Worm (Caenorhabditis elegans) whole organism, L4 larva: ENCODE measurements around the gene tbx-35.
A peak's percentile ranks its signal among the peaks of the same experiment; 100 is the strongest.

Source experiments
- D1046.2 ChIP-seq: fragments of 200-800 bp; sonication (Bioruptor generic); IDR thresholded peaks from 2 replicates; pipeline ENCODE4 v1.3.6; 2022; ENCODE audit warnings: missing genetic modification characterization, missing compliant biosample characterization
- F26F4.8 ChIP-seq: fragments of 200-800 bp; sonication (Bioruptor generic); conservative IDR thresholded peaks from 2 replicates; pipeline ENCODE4 v1.3.6; 2022; ENCODE audit warnings: missing genetic modification characterization, missing compliant biosample characterization
- Y105C5A.15 ChIP-seq: fragments of 200-800 bp; sonication (Bioruptor generic); IDR thresholded peaks from 2 replicates; pipeline ENCODE4 v1.3.6; 2022; ENCODE audit warnings: missing genetic modification characterization, missing compliant biosample characterization
- Y48G9A.11 ChIP-seq: fragments of 200-800 bp; sonication (Bioruptor generic); IDR thresholded peaks from 2 replicates; pipeline ENCODE4 v1.3.6; 2022; ENCODE audit warnings: missing genetic modification reagents, missing genetic modification characterization, missing compliant biosample characterization
- Y75B8A.6 ChIP-seq: fragments of 200-800 bp; sonication (Bioruptor generic); IDR thresholded peaks from 2 replicates; pipeline ENCODE4 v1.3.6; 2022; ENCODE audit warnings: missing genetic modification reagents, missing genetic modification characterization, missing compliant biosample characterization
- ama-1 ChIP-seq: fragments of 150-350 bp; optimal IDR thresholded peaks from 2 replicates; lab custom pipeline; 2014; ENCODE audit warnings: inconsistent platforms, mixed read lengths
- arid-1 ChIP-seq: fragments of 200-800 bp; sonication (Bioruptor generic); conservative IDR thresholded peaks from 2 replicates; pipeline ENCODE4 v1.3.6; 2022; ENCODE audit warnings: missing genetic modification reagents, missing genetic modification characterization, missing compliant biosample characterization
- ceh-28 ChIP-seq: fragments of 150-350 bp; optimal IDR thresholded peaks from 2 replicates; lab custom pipeline; 2014; ENCODE audit warnings: missing biosample characterization, missing genetic modification reagents, missing genetic modification characterization
- ceh-62 ChIP-seq: sonication (generic microtip); optimal IDR thresholded peaks from 2 replicates; lab custom pipeline; 2017; ENCODE audit warnings: missing biosample characterization, missing genetic modification characterization
- ces-1 ChIP-seq: fragments of 150-350 bp; sonication (generic microtip); optimal IDR thresholded peaks from 4 replicates; lab custom pipeline; 2014; ENCODE audit warnings: missing biosample characterization, missing genetic modification reagents, missing genetic modification characterization
- daf-12 ChIP-seq: fragments of 150-350 bp; optimal IDR thresholded peaks from 2 replicates; lab custom pipeline; 2014; ENCODE audit warnings: missing biosample characterization, missing genetic modification reagents, missing genetic modification characterization
- daf-16 ChIP-seq, 3 experiments: sonication (generic microtip); optimal IDR thresholded peaks; 2 replicates each; lab custom pipeline; 2016 to 2017; ENCODE audit warnings: missing genetic modification characterization in 3 of 3, missing genetic modification reagents in 3 of 3, mild to moderate bottlenecking in 2 of 3, missing compliant biosample characterization in 2 of 3, missing biosample characterization in 1 of 3, moderate library complexity in 1 of 3
- daf-19 ChIP-seq: fragments of 200-800 bp; sonication (Bioruptor generic); conservative IDR thresholded peaks from 2 replicates; pipeline ENCODE4 v1.3.6; 2022; ENCODE audit warnings: missing genetic modification characterization, missing compliant biosample characterization
- dmd-6 ChIP-seq: fragments of 200-800 bp; sonication (Bioruptor generic); IDR thresholded peaks from 2 replicates; pipeline ENCODE4 v1.3.6; 2022; ENCODE audit warnings: missing genetic modification reagents, missing genetic modification characterization, missing compliant biosample characterization
- dmd-8 ChIP-seq: fragments of 200-800 bp; sonication (Bioruptor generic); IDR thresholded peaks from 2 replicates; pipeline ENCODE4 v1.3.6; 2022; ENCODE audit warnings: missing genetic modification characterization, missing compliant biosample characterization
- dmd-9 ChIP-seq: fragments of 200-800 bp; sonication (Bioruptor generic); IDR thresholded peaks from 2 replicates; pipeline ENCODE4 v1.3.6; 2022; ENCODE audit warnings: missing genetic modification reagents, missing genetic modification characterization, missing compliant biosample characterization
- duxl-1 ChIP-seq: sonication (generic microtip); optimal IDR thresholded peaks from 2 replicates; lab custom pipeline; 2016; ENCODE audit warnings: mild to moderate bottlenecking, missing genetic modification characterization, moderate library complexity, missing compliant biosample characterization; ENCODE audit not compliant: poor library complexity
- dve-1 ChIP-seq: sonication (generic microtip); optimal IDR thresholded peaks from 2 replicates; lab custom pipeline; 2017; ENCODE audit warnings: antibody characterized with exemption, mild to moderate bottlenecking, missing genetic modification characterization, missing compliant biosample characterization; ENCODE audit not compliant: insufficient read depth
- egl-27 ChIP-seq: sonication (generic microtip); optimal IDR thresholded peaks from 3 replicates; lab custom pipeline; 2017; ENCODE audit warnings: missing biosample characterization, missing genetic modification reagents, missing genetic modification characterization
- egl-43 ChIP-seq: fragments of 200-800 bp; sonication (Bioruptor generic); IDR thresholded peaks from 2 replicates; pipeline ENCODE4 v1.3.6; 2022; ENCODE audit warnings: missing genetic modification reagents, missing genetic modification characterization, missing compliant biosample characterization
- hlh-11 ChIP-seq: fragments of 200-800 bp; sonication (Bioruptor generic); optimal IDR thresholded peaks from 2 replicates; lab custom pipeline; 2018; ENCODE audit warnings: mild to moderate bottlenecking, missing genetic modification characterization, missing compliant biosample characterization
- lin-15B ChIP-seq: fragments of 150-350 bp; sonication (generic microtip); optimal IDR thresholded peaks from 3 replicates; lab custom pipeline; 2014; ENCODE audit warnings: missing biosample characterization, missing genetic modification characterization
- lsy-2 ChIP-seq, 2 experiments: fragments of 150-350 bp in 1 of 2; sonication (generic microtip) in 1 of 2; optimal IDR thresholded peaks; 2 replicates each; lab custom pipeline; 2014 to 2017; ENCODE audit warnings: missing biosample characterization in 2 of 2, missing genetic modification characterization in 2 of 2
- madf-5 ChIP-seq, 2 experiments: fragments of 200-800 bp; sonication (Bioruptor generic); IDR thresholded peaks; 2 replicates each; pipeline ENCODE4 v1.3.6; 2022; ENCODE audit warnings: missing compliant biosample characterization in 2 of 2, missing genetic modification characterization in 2 of 2
- mdl-1 ChIP-seq, 2 experiments: fragments of 150-350 bp in 1 of 2; sonication (generic microtip) in 1 of 2; optimal IDR thresholded peaks; 2 replicates each; lab custom pipeline; 2014 to 2017; ENCODE audit warnings: missing biosample characterization in 2 of 2, missing genetic modification characterization in 2 of 2
- mxl-2 ChIP-seq: fragments of 200-800 bp; sonication (Bioruptor generic); conservative IDR thresholded peaks from 2 replicates; pipeline ENCODE4 v1.3.6; 2022; ENCODE audit warnings: missing genetic modification reagents, missing genetic modification characterization, missing compliant biosample characterization
- mxl-3 ChIP-seq: fragments of 200-800 bp; sonication (Bioruptor generic); optimal IDR thresholded peaks from 2 replicates; lab custom pipeline; 2018; ENCODE audit warnings: mild to moderate bottlenecking, missing genetic modification characterization, missing compliant biosample characterization
- nhr-10 ChIP-seq: fragments of 150-350 bp; optimal IDR thresholded peaks from 2 replicates; lab custom pipeline; 2014; ENCODE audit warnings: missing biosample characterization, missing genetic modification characterization
- nhr-102 ChIP-seq: sonication (generic microtip); optimal IDR thresholded peaks from 2 replicates; lab custom pipeline; 2016; ENCODE audit warnings: mild to moderate bottlenecking, missing genetic modification characterization, moderate library complexity, missing compliant biosample characterization
- nhr-11 ChIP-seq: fragments of 150-350 bp; optimal IDR thresholded peaks from 2 replicates; lab custom pipeline; 2014; ENCODE audit warnings: missing biosample characterization, missing genetic modification characterization
- nhr-237 ChIP-seq: sonication (generic microtip); optimal IDR thresholded peaks from 2 replicates; lab custom pipeline; 2017; ENCODE audit warnings: missing biosample characterization, missing genetic modification characterization
- nhr-28 ChIP-seq: fragments of 150-350 bp; optimal IDR thresholded peaks from 2 replicates; lab custom pipeline; 2014; ENCODE audit warnings: missing biosample characterization, missing genetic modification characterization
- nhr-41 ChIP-seq: fragments of 200-800 bp; sonication (Bioruptor generic); IDR thresholded peaks from 2 replicates; pipeline ENCODE4 v1.3.6; 2022; ENCODE audit warnings: missing genetic modification reagents, missing genetic modification characterization, missing compliant biosample characterization
- nhr-48 ChIP-seq: sonication (generic microtip); optimal IDR thresholded peaks from 2 replicates; lab custom pipeline; 2016; ENCODE audit warnings: mild to moderate bottlenecking, missing genetic modification characterization, missing compliant biosample characterization
- nhr-6 ChIP-seq: fragments of 150-350 bp; optimal IDR thresholded peaks from 2 replicates; lab custom pipeline; 2014; ENCODE audit warnings: missing biosample characterization, missing genetic modification characterization
- pha-4 ChIP-seq, 2 experiments: fragments of 150-350 bp in 1 of 2; fragments of 200-800 bp in 1 of 2; sonication (Bioruptor generic) in 1 of 2; IDR thresholded peaks in 1 of 2; optimal IDR thresholded peaks in 1 of 2; 2 replicates each; pipeline versions ENCODE4 v1.3.6 to Lab custom; 2014 to 2022; ENCODE audit warnings: missing genetic modification characterization in 2 of 2, missing genetic modification reagents in 2 of 2, missing biosample characterization in 1 of 2, missing compliant biosample characterization in 1 of 2
- pqm-1 ChIP-seq: sonication (generic microtip); optimal IDR thresholded peaks from 2 replicates; lab custom pipeline; 2017; ENCODE audit warnings: missing biosample characterization, missing genetic modification characterization
- tra-1 ChIP-seq: fragments of 200-800 bp; sonication (Bioruptor generic); IDR thresholded peaks from 2 replicates; pipeline ENCODE4 v1.3.6; 2022; ENCODE audit warnings: missing genetic modification reagents, missing genetic modification characterization, missing compliant biosample characterization
- unc-62 ChIP-seq, 3 experiments: fragments of 150-350 bp in 1 of 3; sonication (generic microtip); optimal IDR thresholded peaks in 2 of 3; peaks in 1 of 3; 1 replicate in 1 of 3; 2 replicates in 2 of 3; lab custom pipeline; 2014 to 2017; ENCODE audit warnings: missing biosample characterization in 3 of 3, missing genetic modification characterization in 3 of 3, missing genetic modification reagents in 3 of 3, missing genotype in 1 of 3
- zfp-3 ChIP-seq: fragments of 200-800 bp; sonication (Bioruptor generic); conservative IDR thresholded peaks from 2 replicates; pipeline ENCODE4 v1.3.6; 2022; ENCODE audit warnings: missing genetic modification reagents, missing genetic modification characterization, missing compliant biosample characterization
- zip-11 ChIP-seq: fragments of 200-800 bp; sonication (Bioruptor generic); IDR thresholded peaks from 2 replicates; pipeline ENCODE4 v1.3.6; 2022; ENCODE audit warnings: missing genetic modification characterization, missing compliant biosample characterization
- zip-2 ChIP-seq: fragments of 150-350 bp; optimal IDR thresholded peaks from 2 replicates; lab custom pipeline; 2014; ENCODE audit warnings: missing biosample characterization, missing genetic modification characterization

The tbx-35 gene

ce11 chrII:5555522-5555921, 30.3 kb upstream of the tbx-35 start:
- peak; percentile 21 for TF ChIP-seq dve-1 (tag; lab: Kevin White, UChicago)
- peak in 1 of 2 experiments; percentile 2 for TF ChIP-seq unc-62 (GFP tag; optimal IDR thresholded peaks at IDR 0.05 in 1 of 2; lab: Kevin White, UChicago)
- TF ChIP-seq unc-62 (tag; optimal IDR thresholded peaks at IDR 0.05; lab: Kevin White, UChicago): no peak
- no peak for TF ChIP-seq D1046.2
- no peak for TF ChIP-seq daf-16 (GFP tag; optimal IDR thresholded peaks at IDR 0.05; lab: Kevin White, UChicago)
- peak; percentile 47 for TF ChIP-seq daf-16 (tag; optimal IDR thresholded peaks at IDR 0.05; lab: Kevin White, UChicago)
- peak; percentile 22 for TF ChIP-seq nhr-102
- TF ChIP-seq, all 104 proteins: peak for 4

- TF ChIP-seq daf-16 (GFP tag; optimal IDR thresholded peaks at IDR 0.05; lab: Kevin White, UChicago): no peak
- peak; percentile 51 for TF ChIP-seq daf-16 (tag; optimal IDR thresholded peaks at IDR 0.05; lab: Kevin White, UChicago)
- peak; percentile 19 for TF ChIP-seq dve-1 (tag; lab: Kevin White, UChicago)
- peak; percentile 85 for TF ChIP-seq dmd-6
- TF ChIP-seq lin-15B: no peak
- TF ChIP-seq, all 104 proteins: peak for 3
Observed at ce11 chrII:5554788-5555187, 29.6 kb upstream of the tbx-35 start.

- TF ChIP-seq Y48G9A.11 (no peak), unc-62 (GFP tag; optimal IDR thresholded peaks at IDR 0.05 in 1 of 2; lab: Kevin White, UChicago) (no peak), unc-62 (tag; optimal IDR thresholded peaks at IDR 0.05; lab: Kevin White, UChicago) (no peak), arid-1 (no peak), F26F4.8 (GFP tag; lab: Robert Waterston, UW) (no peak), nhr-41 (GFP tag; lab: Robert Waterston, UW) (no peak), nhr-10 (no peak), daf-19 (GFP tag; lab: Robert Waterston, UW) (no peak), zip-2 (tag; lab: Kevin White, UChicago) (no peak), duxl-1 (tag; lab: Kevin White, UChicago) (no peak), mxl-3 (GFP tag; lab: Kevin White, UChicago) (no peak), Y75B8A.6 (GFP tag; lab: Robert Waterston, UW) (no peak), egl-43 (no peak), pha-4 (GFP tag; IDR thresholded peaks at IDR 0.05; lab: Robert Waterston, UW) (no peak), pha-4 (tag; optimal IDR thresholded peaks at IDR 0.05; lab: Kevin White, UChicago) (no peak), ceh-62 (tag; lab: Kevin White, UChicago) (no peak), lin-15B (no peak), lsy-2 (tag; optimal IDR thresholded peaks at IDR 0.05; lab: Kevin White, UChicago) (no peak), ces-1 (GFP tag; lab: Kevin White, UChicago) (no peak)
Observed at ce11 chrII:5554317-5554716, 29.1 kb upstream of the tbx-35 start, which contains the start of gene ins-12. ins-12 (plus strand) TSS chrII:5554617.

- TF ChIP-seq nhr-28 (tag; lab: Kevin White, UChicago) (peak; percentile 44), mxl-2 (peak; percentile 47; the same call in 1 of the 2 replicates), ces-1 (GFP tag; lab: Kevin White, UChicago) (no peak), daf-19 (GFP tag; lab: Robert Waterston, UW) (no peak), madf-5 (GFP tag; IDR thresholded peaks at IDR 0.05; lab: Robert Waterston, UW) (no peak), dmd-8 (GFP tag; lab: Robert Waterston, UW) (no peak), dmd-6 (peak; percentile 53), ceh-28 (tag; lab: Kevin White, UChicago) (no peak), nhr-102 (no peak), zip-11 (no peak), ama-1 (lab: Kevin White, UChicago) (no peak), hlh-11 (tag; lab: Kevin White, UChicago) (peak; percentile 60), daf-12 (tag; lab: Kevin White, UChicago) (no peak), nhr-41 (GFP tag; lab: Robert Waterston, UW) (no peak), nhr-6 (no peak), nhr-48 (no peak), Y105C5A.15 (no peak), dmd-9 (GFP tag; lab: Robert Waterston, UW) (no peak), zfp-3 (GFP tag; lab: Robert Waterston, UW) (no peak), tra-1 (GFP tag; lab: Robert Waterston, UW) (no peak), nhr-237 (tag; lab: Kevin White, UChicago) (no peak), mdl-1 (tag; optimal IDR thresholded peaks at IDR 0.05; lab: Kevin White, UChicago) (peak in 1 of 2 experiments; percentile 23), dve-1 (tag; lab: Kevin White, UChicago) (peak; percentile 71), arid-1 (no peak), pqm-1 (tag; lab: Kevin White, UChicago) (peak; percentile 52), daf-16 (GFP tag; optimal IDR thresholded peaks at IDR 0.05; lab: Kevin White, UChicago) (no peak), daf-16 (tag; optimal IDR thresholded peaks at IDR 0.05; lab: Kevin White, UChicago) (peak; percentile 90), egl-27 (tag; lab: Kevin White, UChicago) (no peak), nhr-11 (no peak)
Observed at ce11 chrII:5553531-5553930, 28.3 kb upstream of the tbx-35 start.
